Worm (Caenorhabditis elegans): Measurements from ENCODE around the gene C29F5.1.
A peak's percentile ranks its signal among the peaks of the same experiment; 100 is the strongest.

C29F5.1 gene

DNA sequence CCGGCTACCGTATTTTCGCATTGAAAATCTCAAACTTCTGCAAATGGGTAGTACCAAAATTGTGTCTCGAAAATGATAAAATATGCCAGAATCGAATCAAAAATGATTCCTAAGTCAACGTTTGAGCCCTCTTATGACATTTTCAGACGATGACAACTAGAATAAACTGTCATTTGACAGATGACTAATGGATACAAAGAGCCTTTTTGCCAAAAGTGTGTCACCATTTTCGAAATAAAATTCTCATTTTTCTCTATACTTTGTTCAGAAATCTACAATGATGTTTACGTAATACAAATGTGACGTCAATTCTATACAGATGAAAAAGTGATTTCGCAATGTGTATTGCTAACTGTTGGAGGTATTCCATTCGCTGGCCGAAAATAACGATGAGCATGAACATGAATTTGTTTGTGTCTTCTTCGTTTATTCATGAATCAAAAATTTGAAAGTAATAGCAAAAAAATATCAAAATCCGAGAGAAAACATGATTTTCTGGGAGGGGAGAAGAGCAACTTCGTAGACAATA is 43.3 kb downstream of the C29F5.1 start (continued):
- peak; percentile 46 for TF ChIP-seq pha-4 (tag; optimal IDR thresholded peaks at IDR 0.05)
- no peak for TF ChIP-seq snpc-4 (GFP tag; optimal IDR thresholded peaks at IDR 0.05)
- TF ChIP-seq snpc-4 (tag; optimal IDR thresholded peaks at IDR 0.05): peak in 2 of 4 experiments; percentile 10 to 50
- peak; percentile 35 for TF ChIP-seq ztf-22 (GFP tag; optimal IDR thresholded peaks at IDR 0.05)
- TF ChIP-seq ets-4 (GFP tag; optimal IDR thresholded peaks at IDR 0.05): peak; percentile 55
- no peak for TF ChIP-seq sdz-38 (tag; optimal IDR thresholded peaks at IDR 0.05)
- peak; percentile 63 for TF ChIP-seq tbp1 (GFP tag; optimal IDR thresholded peaks at IDR 0.05)
- peak; percentile 95 for TF ChIP-seq nfyb-1 (GFP tag; IDR thresholded peaks at IDR 0.05)
- TF ChIP-seq K12H6.12 (tag; optimal IDR thresholded peaks at IDR 0.05): peak; percentile 58
- TF ChIP-seq snpc-1.3 (tag; optimal IDR thresholded peaks at IDR 0.05; ENCODE audit: insufficient read depth): no peak
- no peak for TF ChIP-seq sea-2 (GFP tag; IDR thresholded peaks at IDR 0.05)
- 0 out of 2 replicates have a peak, but pooled peaks have one; percentile 21 for TF ChIP-seq ceh-58 (GFP tag; IDR thresholded peaks at IDR 0.05)
- TF ChIP-seq ama-1 (optimal IDR thresholded peaks at IDR 0.05): peak; percentile 96
- TF ChIP-seq ama-1 (GFP tag; optimal IDR thresholded peaks at IDR 0.05): peak in 1 of 2 experiments; percentile 49
- 0 out of 2 replicates have a peak, but pooled peaks have one; percentile 40 for TF ChIP-seq bed-1 (GFP tag; IDR thresholded peaks at IDR 0.05)
- TF ChIP-seq F37B4.10 (GFP tag; IDR thresholded peaks at IDR 0.05): 0 out of 2 replicates have a peak, but pooled peaks have one; percentile 14
- peak; percentile 62 for TF ChIP-seq ztf-26 (tag; optimal IDR thresholded peaks at IDR 0.05)
- TF ChIP-seq madf-3 (GFP tag; IDR thresholded peaks at IDR 0.05): 0 out of 2 replicates have a peak, but pooled peaks have one; percentile 38
- TF ChIP-seq ceh-27 (GFP tag; optimal IDR thresholded peaks at IDR 0.05): peak; percentile 22
- TF ChIP-seq attf-5 (GFP tag; optimal IDR thresholded peaks at IDR 0.05): peak; percentile 64
- no peak for TF ChIP-seq T26A5.8 (tag; optimal IDR thresholded peaks at IDR 0.05)
- TF ChIP-seq xnd-1 (tag; optimal IDR thresholded peaks at IDR 0.05): no peak
- peak; percentile 42 for TF ChIP-seq hmg-1.2 (GFP tag; IDR thresholded peaks at IDR 0.05)
- TF ChIP-seq F10E7.11 (tag; optimal IDR thresholded peaks at IDR 0.05): peak; percentile 84
- TF ChIP-seq egl-18 (GFP tag; IDR thresholded peaks at IDR 0.05): no peak
- no peak for TF ChIP-seq dpl-1 (GFP tag; optimal IDR thresholded peaks at IDR 0.05)
- peak; percentile 71 for TF ChIP-seq somi-1 (GFP tag; optimal IDR thresholded peaks at IDR 0.05)
- peak; percentile 55 for TF ChIP-seq unc-62 (GFP tag; optimal IDR thresholded peaks at IDR 0.05)
- peak in 1 of 2 experiments; percentile 10 for TF ChIP-seq let-607 (tag; optimal IDR thresholded peaks at IDR 0.05)
- TF ChIP-seq snpc-1.1 (tag; optimal IDR thresholded peaks at IDR 0.05; ENCODE audit: insufficient read depth): no peak
- no peak for TF ChIP-seq sptf-2 (GFP tag; optimal IDR thresholded peaks at IDR 0.05)
- TF ChIP-seq nhr-179 (tag; optimal IDR thresholded peaks at IDR 0.05): no peak
- TF ChIP-seq F33H1.4 (GFP tag; IDR thresholded peaks at IDR 0.05): no peak
- no peak for TF ChIP-seq aptf-2 (GFP tag; conservative IDR thresholded peaks at IDR 0.05)
- peak; percentile 57; the same call in 1 of the 2 replicates for TF ChIP-seq mcd-1 (GFP tag; IDR thresholded peaks at IDR 0.05)
- TF ChIP-seq egl-44 (GFP tag; IDR thresholded peaks at IDR 0.05): no peak
- peak; percentile 73; the same call in 1 of the 2 replicates for TF ChIP-seq pbrm-1 (GFP tag; IDR thresholded peaks at IDR 0.05)
- no peak for TF ChIP-seq B0019.2 (GFP tag; conservative IDR thresholded peaks at IDR 0.05)
- TF ChIP-seq rcor-1 (GFP tag; IDR thresholded peaks at IDR 0.05): peak; percentile 43; the same call in 1 of the 2 replicates
- peak; percentile 40 for TF ChIP-seq ztf-18 (tag; optimal IDR thresholded peaks at IDR 0.05)
- TF ChIP-seq efl-1 (GFP tag; optimal IDR thresholded peaks at IDR 0.05): no peak
- no peak for TF ChIP-seq hsf-1 (GFP tag; IDR thresholded peaks at IDR 0.05)
- peak; percentile 81; the same call in 1 of the 2 replicates for TF ChIP-seq nfya-2 (GFP tag; IDR thresholded peaks at IDR 0.05)
- peak; percentile 52 for TF ChIP-seq akir-1 (GFP tag; optimal IDR thresholded peaks at IDR 0.05)
- peak; percentile 96 for TF ChIP-seq F23B12.7 (tag; optimal IDR thresholded peaks at IDR 0.05; ENCODE audit: insufficient read depth)
- TF ChIP-seq attf-6 (GFP tag; IDR thresholded peaks at IDR 0.05): 0 out of 2 replicates have a peak, but pooled peaks have one; percentile 53
- peak; percentile 18 for TF ChIP-seq B0261.1 (tag; optimal IDR thresholded peaks at IDR 0.05)
- peak; percentile 30 for TF ChIP-seq ceh-100 (GFP tag; IDR thresholded peaks at IDR 0.05)

Data from whole organism, young adult.